Worm (Caenorhabditis elegans) whole organism, young adult: Measurements from ENCODE around the gene srw-62.
A peak's percentile ranks its signal among the peaks of the same experiment; 100 is the strongest.

Experiments used
- B0035.1 ChIP-seq: sonication (generic microtip); optimal IDR thresholded peaks from 2 replicates; lab custom pipeline; 2016; ENCODE audit warnings: missing genetic modification characterization, mild to moderate bottlenecking, missing compliant biosample characterization, missing genotype, missing genetic modification reagents
- C06A6.2 ChIP-seq: fragments of 200-800 bp; sonication (Bioruptor generic); conservative IDR thresholded peaks from 2 replicates; pipeline ENCODE4 v1.3.6; 2022; ENCODE audit warnings: missing genetic modification characterization, missing compliant biosample characterization
- F23B12.7 ChIP-seq: sonication (generic microtip); optimal IDR thresholded peaks from 2 replicates; lab custom pipeline; 2017; ENCODE audit warnings: missing genetic modification characterization, mild to moderate bottlenecking, missing compliant biosample characterization, antibody characterized with exemption, moderate library complexity; ENCODE audit not compliant: insufficient read depth
- F52B5.7 ChIP-seq: sonication (generic microtip); optimal IDR thresholded peaks from 2 replicates; lab custom pipeline; 2016; ENCODE audit warnings: mild to moderate bottlenecking, missing genetic modification characterization, missing compliant biosample characterization
- F55B11.4 ChIP-seq: sonication (generic microtip); optimal IDR thresholded peaks from 2 replicates; lab custom pipeline; 2016; ENCODE audit warnings: missing compliant biosample characterization, missing genetic modification characterization, borderline replicate concordance; ENCODE audit not compliant: insufficient read depth
- T07F8.4 ChIP-seq: sonication (generic microtip); optimal IDR thresholded peaks from 2 replicates; lab custom pipeline; 2016; ENCODE audit warnings: mild to moderate bottlenecking, missing genetic modification characterization, moderate library complexity, missing compliant biosample characterization
- Y53G8AR.9 ChIP-seq: fragments of 200-800 bp; sonication (Bioruptor generic); conservative IDR thresholded peaks from 2 replicates; pipeline ENCODE4 v1.3.6; 2022; ENCODE audit warnings: missing genetic modification reagents, missing genetic modification characterization, missing compliant biosample characterization
- Y56A3A.18 ChIP-seq: fragments of 200-800 bp; sonication (Bioruptor generic); IDR thresholded peaks from 2 replicates; pipeline ENCODE4 v1.3.6; 2022; ENCODE audit warnings: missing genetic modification reagents, missing genetic modification characterization, missing compliant biosample characterization
- Y95B8A.8 ChIP-seq: fragments of 200-800 bp; sonication (Bioruptor generic); IDR thresholded peaks from 2 replicates; pipeline ENCODE4 v1.3.6; 2022; ENCODE audit warnings: missing genetic modification reagents, missing genetic modification characterization, missing compliant biosample characterization
- ZK185.1 ChIP-seq: sonication (generic microtip); optimal IDR thresholded peaks from 2 replicates; lab custom pipeline; 2016; ENCODE audit warnings: mild to moderate bottlenecking, missing genetic modification characterization, missing compliant biosample characterization; ENCODE audit not compliant: poor library complexity, severe bottlenecking
- akir-1 ChIP-seq: fragments of 200-800 bp; sonication (Bioruptor generic); optimal IDR thresholded peaks from 2 replicates; lab custom pipeline; 2018; ENCODE audit warnings: mild to moderate bottlenecking, missing genetic modification characterization, moderate library complexity, missing compliant biosample characterization
- cebp-1 ChIP-seq, 2 experiments: fragments of 200-800 bp in 1 of 2; sonication (Bioruptor generic) in 1 of 2; sonication (generic microtip) in 1 of 2; IDR thresholded peaks in 1 of 2; optimal IDR thresholded peaks in 1 of 2; 2 replicates each; pipeline versions ENCODE4 v1.3.6 to Lab custom; 2017 to 2022; ENCODE audit warnings: missing compliant biosample characterization in 2 of 2, missing genetic modification characterization in 2 of 2, mild to moderate bottlenecking in 1 of 2, missing genetic modification reagents in 1 of 2, moderate library complexity in 1 of 2
- cebp-2 ChIP-seq: fragments of 200-800 bp; sonication (Bioruptor generic); IDR thresholded peaks from 2 replicates; pipeline ENCODE4 v1.3.6; 2022; ENCODE audit warnings: missing genetic modification characterization, missing compliant biosample characterization
- ceh-40 ChIP-seq: fragments of 200-800 bp; sonication (Bioruptor generic); IDR thresholded peaks from 2 replicates; pipeline ENCODE4 v1.3.6; 2022; ENCODE audit warnings: missing genetic modification characterization, missing compliant biosample characterization
- ceh-79 ChIP-seq: sonication (generic microtip); optimal IDR thresholded peaks from 2 replicates; lab custom pipeline; 2017; ENCODE audit warnings: mild to moderate bottlenecking, missing genetic modification characterization, missing compliant biosample characterization
- ceh-91 ChIP-seq: fragments of 200-800 bp; sonication (Bioruptor generic); IDR thresholded peaks from 2 replicates; pipeline ENCODE4 v1.3.6; 2022; ENCODE audit warnings: missing genetic modification reagents, missing genetic modification characterization, missing compliant biosample characterization
- chd-7 ChIP-seq: sonication (generic microtip); optimal IDR thresholded peaks from 2 replicates; lab custom pipeline; 2016; ENCODE audit warnings: mild to moderate bottlenecking, missing genetic modification characterization, moderate library complexity, missing compliant biosample characterization
- dpff-1 ChIP-seq: sonication (generic microtip); optimal IDR thresholded peaks from 2 replicates; lab custom pipeline; 2017; ENCODE audit warnings: mild to moderate bottlenecking, missing genetic modification characterization, missing compliant biosample characterization
- egrh-3 ChIP-seq: fragments of 200-800 bp; sonication (Bioruptor generic); IDR thresholded peaks from 2 replicates; pipeline ENCODE4 v1.3.6; 2022; ENCODE audit warnings: missing genetic modification reagents, missing genetic modification characterization, missing compliant biosample characterization
- gei-17 ChIP-seq: fragments of 200-800 bp; sonication (Bioruptor generic); optimal IDR thresholded peaks from 2 replicates; lab custom pipeline; 2018; ENCODE audit warnings: mild to moderate bottlenecking, missing genetic modification characterization, missing compliant biosample characterization
- him-1 ChIP-seq: sonication (generic microtip); optimal IDR thresholded peaks from 2 replicates; lab custom pipeline; 2016; ENCODE audit warnings: missing genotype, missing genetic modification reagents, missing genetic modification characterization, missing compliant biosample characterization
- hlh-26 ChIP-seq: fragments of 200-800 bp; sonication (Bioruptor generic); conservative IDR thresholded peaks from 2 replicates; pipeline ENCODE4 v1.3.6; 2022; ENCODE audit warnings: missing genetic modification reagents, missing genetic modification characterization, missing compliant biosample characterization
- hsf-1 ChIP-seq: fragments of 200-800 bp; sonication (Bioruptor generic); IDR thresholded peaks from 2 replicates; pipeline ENCODE4 v1.3.6; 2022; ENCODE audit warnings: missing genetic modification reagents, missing genetic modification characterization, missing compliant biosample characterization
- lag-1 ChIP-seq: fragments of 200-800 bp; sonication (Bioruptor generic); IDR thresholded peaks from 2 replicates; pipeline ENCODE4 v1.3.6; 2022; ENCODE audit warnings: missing genetic modification reagents, missing genetic modification characterization, missing compliant biosample characterization
- lin-26 ChIP-seq: fragments of 200-800 bp; sonication (Bioruptor generic); IDR thresholded peaks from 2 replicates; pipeline ENCODE4 v1.3.6; 2022; ENCODE audit warnings: missing genetic modification reagents, missing genetic modification characterization, missing compliant biosample characterization
- lin-35 ChIP-seq, 3 experiments: fragments of 150-350 bp in 2 of 3; sonication (generic microtip) in 1 of 3; optimal IDR thresholded peaks; 2 replicates each; lab custom pipeline; 2014 to 2018; ENCODE audit warnings: missing biosample characterization in 3 of 3, missing genetic modification characterization in 3 of 3, missing genetic modification reagents in 3 of 3
- lsy-27 ChIP-seq: sonication (generic microtip); optimal IDR thresholded peaks from 2 replicates; lab custom pipeline; 2017; ENCODE audit warnings: missing genetic modification characterization, mild to moderate bottlenecking, missing compliant biosample characterization, antibody characterized with exemption, missing genotype, borderline replicate concordance; ENCODE audit not compliant: insufficient read depth
- madf-3 ChIP-seq: fragments of 200-800 bp; sonication (Bioruptor generic); IDR thresholded peaks from 2 replicates; pipeline ENCODE4 v1.3.6; 2022; ENCODE audit warnings: missing genetic modification reagents, missing genetic modification characterization, missing compliant biosample characterization
- madf-6 ChIP-seq: fragments of 200-800 bp; sonication (Bioruptor generic); IDR thresholded peaks from 2 replicates; pipeline ENCODE4 v1.3.6; 2022; ENCODE audit warnings: missing genetic modification reagents, missing genetic modification characterization, missing compliant biosample characterization
- madf-8 ChIP-seq: fragments of 200-800 bp; sonication (Bioruptor generic); conservative IDR thresholded peaks from 2 replicates; pipeline ENCODE4 v1.3.6; 2022; ENCODE audit warnings: missing genetic modification reagents, missing genetic modification characterization, missing compliant biosample characterization
- mxl-1 ChIP-seq: sonication (generic microtip); optimal IDR thresholded peaks from 2 replicates; lab custom pipeline; 2016; ENCODE audit warnings: missing genetic modification characterization, missing compliant biosample characterization
- nfya-2 ChIP-seq: fragments of 200-800 bp; sonication (Bioruptor generic); IDR thresholded peaks from 2 replicates; pipeline ENCODE4 v1.3.6; 2022; ENCODE audit warnings: missing genetic modification reagents, missing genetic modification characterization, missing compliant biosample characterization
- nhr-179 ChIP-seq: sonication (generic microtip); optimal IDR thresholded peaks from 2 replicates; lab custom pipeline; 2016; ENCODE audit warnings: mild to moderate bottlenecking, missing genetic modification characterization, missing compliant biosample characterization
- nhr-27 ChIP-seq: fragments of 200-800 bp; sonication (Bioruptor generic); optimal IDR thresholded peaks from 2 replicates; lab custom pipeline; 2018; ENCODE audit warnings: mild to moderate bottlenecking, missing genetic modification characterization, moderate library complexity, missing compliant biosample characterization
- rec-8 ChIP-seq, 2 experiments: sonication (generic microtip); optimal IDR thresholded peaks; 2 replicates each; lab custom pipeline; 2016; ENCODE audit warnings: mild to moderate bottlenecking in 2 of 2, missing genetic modification characterization in 2 of 2, missing genetic modification reagents in 2 of 2, missing genotype in 2 of 2, missing biosample characterization in 1 of 2, missing compliant biosample characterization in 1 of 2, moderate library complexity in 1 of 2
- sdz-38 ChIP-seq: sonication (generic microtip); optimal IDR thresholded peaks from 2 replicates; lab custom pipeline; 2016; ENCODE audit warnings: missing genotype, missing genetic modification characterization, missing compliant biosample characterization
- sea-2 ChIP-seq: fragments of 200-800 bp; sonication (Bioruptor generic); IDR thresholded peaks from 2 replicates; pipeline ENCODE4 v1.3.6; 2022; ENCODE audit warnings: missing genetic modification characterization, missing compliant biosample characterization
- snpc-3.4 ChIP-seq: sonication (generic microtip); optimal IDR thresholded peaks from 2 replicates; lab custom pipeline; 2017; ENCODE audit warnings: missing genetic modification characterization, mild to moderate bottlenecking, missing compliant biosample characterization, antibody characterized with exemption, moderate library complexity, missing genotype, missing genetic modification reagents
- tbp1 ChIP-seq: fragments of 200-800 bp; sonication (Bioruptor generic); optimal IDR thresholded peaks from 2 replicates; lab custom pipeline; 2018; ENCODE audit warnings: mild to moderate bottlenecking, missing genetic modification characterization, missing compliant biosample characterization
- tlf-1 ChIP-seq: fragments of 200-800 bp; sonication (Bioruptor generic); optimal IDR thresholded peaks from 2 replicates; lab custom pipeline; 2018; ENCODE audit warnings: mild to moderate bottlenecking, missing genetic modification characterization, missing compliant biosample characterization
- unc-130 ChIP-seq: sonication (generic microtip); optimal IDR thresholded peaks from 2 replicates; lab custom pipeline; 2016; ENCODE audit warnings: missing genetic modification reagents, missing genetic modification characterization, missing compliant biosample characterization
- ztf-6 ChIP-seq: fragments of 200-800 bp; sonication (Bioruptor generic); IDR thresholded peaks from 2 replicates; pipeline ENCODE4 v1.3.6; 2022; ENCODE audit warnings: missing genetic modification reagents, missing genetic modification characterization, missing compliant biosample characterization

srw-62 gene

ce11 chrII:7866081-7866480 lies 40.9 kb downstream of the srw-62 start (continued):
- TF ChIP-seq ztf-6 = no peak
- no peak for TF ChIP-seq hlh-26 (GFP tag; lab: Robert Waterston, UW)
- TF ChIP-seq Y95B8A.8 (GFP tag; lab: Robert Waterston, UW) = 0 out of 2 replicates have a peak, but pooled peaks have one; percentile 65
- no peak for TF ChIP-seq F52B5.7 (tag; lab: Kevin White, UChicago)
- TF ChIP-seq dpff-1 (tag; lab: Kevin White, UChicago) = peak; percentile 33
- no peak for TF ChIP-seq gei-17
- TF ChIP-seq madf-8 (GFP tag; lab: Robert Waterston, UW) = no peak
- TF ChIP-seq lsy-27 (tag; lab: Kevin White, UChicago) = no peak
- TF ChIP-seq nhr-179 (tag; lab: Kevin White, UChicago) = no peak
- peak; percentile 76 for TF ChIP-seq unc-130
- TF ChIP-seq lin-35 (GFP tag; optimal IDR thresholded peaks at IDR 0.05; lab: Kevin White, UChicago) = peak in 1 of 3 experiments; percentile 4
- TF ChIP-seq cebp-2 (GFP tag; lab: Robert Waterston, UW) = 0 out of 2 replicates have a peak, but pooled peaks have one; percentile 33
- TF ChIP-seq T07F8.4 = no peak
- TF ChIP-seq rec-8 (tag; optimal IDR thresholded peaks at IDR 0.05; lab: Kevin White, UChicago) = peak in 1 of 2 experiments; percentile 67
- no peak for TF ChIP-seq sdz-38 (tag; lab: Kevin White, UChicago)
- TF ChIP-seq sea-2 = no peak
- TF ChIP-seq Y56A3A.18 (GFP tag; lab: Robert Waterston, UW) = no peak
- peak; percentile 4 for TF ChIP-seq B0035.1
- no peak for TF ChIP-seq mxl-1 (tag; lab: Kevin White, UChicago)
- TF ChIP-seq tlf-1 (GFP tag; lab: Kevin White, UChicago) = peak; percentile 24
- TF ChIP-seq madf-6 = peak; percentile 54
- TF ChIP-seq egrh-3 (GFP tag; lab: Robert Waterston, UW) = no peak
- no peak for TF ChIP-seq ceh-91 (GFP tag; lab: Robert Waterston, UW)
- TF ChIP-seq snpc-3.4 (tag; lab: Kevin White, UChicago) = peak; percentile 72
- TF ChIP-seq lag-1 (GFP tag; lab: Robert Waterston, UW) = no peak
- TF ChIP-seq Y53G8AR.9 (GFP tag; lab: Robert Waterston, UW) = peak; percentile 9; the same call in 1 of the 2 replicates
- no peak for TF ChIP-seq F55B11.4 (tag; lab: Kevin White, UChicago)
- no peak for TF ChIP-seq akir-1 (GFP tag; lab: Kevin White, UChicago)
- no peak for TF ChIP-seq C06A6.2 (GFP tag; lab: Robert Waterston, UW)
- peak; percentile 21 for TF ChIP-seq tbp1
- no peak for TF ChIP-seq F23B12.7
- TF ChIP-seq cebp-1 (GFP tag; IDR thresholded peaks at IDR 0.05; lab: Robert Waterston, UW) = no peak
- TF ChIP-seq cebp-1 (tag; optimal IDR thresholded peaks at IDR 0.05; lab: Kevin White, UChicago) = peak; percentile 6
- TF ChIP-seq chd-7 (tag; lab: Kevin White, UChicago) = no peak
- peak; percentile 68 for TF ChIP-seq lin-26 (GFP tag; lab: Robert Waterston, UW)
- TF ChIP-seq nfya-2 (GFP tag; lab: Robert Waterston, UW) = no peak
- TF ChIP-seq ceh-79 (tag; lab: Kevin White, UChicago) = no peak
- TF ChIP-seq him-1 (tag; lab: Kevin White, UChicago) = peak; percentile 80
- no peak for TF ChIP-seq ceh-40 (GFP tag; lab: Robert Waterston, UW)
- 0 out of 2 replicates have a peak, but pooled peaks have one; percentile 9 for TF ChIP-seq hsf-1 (GFP tag; lab: Robert Waterston, UW)
- TF ChIP-seq ZK185.1 (tag; lab: Kevin White, UChicago) = no peak
- TF ChIP-seq madf-3 (GFP tag; lab: Robert Waterston, UW) = 0 out of 2 replicates have a peak, but pooled peaks have one; percentile 7
- TF ChIP-seq nhr-27 (tag; lab: Kevin White, UChicago) = peak; percentile 59
